Worm (Caenorhabditis elegans): ENCODE measurements around the gene hpo-8.

- TF ChIP-seq snpc-4 (tag; optimal IDR thresholded peaks at IDR 0.05) (peak; percentile 11), jun-1 (tag; optimal IDR thresholded peaks at IDR 0.05) (no peak), lin-15B (tag; optimal IDR thresholded peaks at IDR 0.05) (no peak), egl-27 (tag; optimal IDR thresholded peaks at IDR 0.05) (no peak), mdl-1 (tag; optimal IDR thresholded peaks at IDR 0.05) (no peak), pqm-1 (tag; optimal IDR thresholded peaks at IDR 0.05) (no peak), tbx-2 (tag; optimal IDR thresholded peaks at IDR 0.05) (no peak), ceh-9 (tag; optimal IDR thresholded peaks at IDR 0.05) (no peak)
These were observed 42.2 kb upstream of the hpo-8 start for ce11 chrV:6796894-6797293.
